Worm (Caenorhabditis elegans) whole organism, young adult: ENCODE measurements around the gene sup-35.
A peak's percentile ranks its signal among the peaks of the same experiment; 100 is the strongest.
"Not testable (repeated sequence)": the region's sequence is repeated elsewhere in the genome, so short reads cannot be mapped to it uniquely, and the experiment has no call there.

Experiments
- C06A6.2 ChIP-seq: fragments of 200-800 bp; sonication (Bioruptor generic); conservative IDR thresholded peaks from 2 replicates; pipeline ENCODE4 v1.3.6; 2022; ENCODE audit warnings: missing genetic modification characterization, missing compliant biosample characterization
- D2030.7 ChIP-seq: fragments of 200-800 bp; sonication (Bioruptor generic); IDR thresholded peaks from 2 replicates; pipeline ENCODE4 v1.3.6; 2022; ENCODE audit warnings: missing genetic modification reagents, missing genetic modification characterization, missing compliant biosample characterization
- F33H1.4 ChIP-seq: fragments of 200-800 bp; sonication (Bioruptor generic); IDR thresholded peaks from 2 replicates; pipeline ENCODE4 v1.3.6; 2022; ENCODE audit warnings: missing genetic modification reagents, missing genetic modification characterization, missing compliant biosample characterization
- F57C9.4 ChIP-seq: sonication (generic microtip); optimal IDR thresholded peaks from 2 replicates; lab custom pipeline; 2017; ENCODE audit warnings: mild to moderate bottlenecking, missing genetic modification characterization, missing compliant biosample characterization
- T07F8.4 ChIP-seq: sonication (generic microtip); optimal IDR thresholded peaks from 2 replicates; lab custom pipeline; 2016; ENCODE audit warnings: mild to moderate bottlenecking, missing genetic modification characterization, moderate library complexity, missing compliant biosample characterization
- Y53G8AR.9 ChIP-seq: fragments of 200-800 bp; sonication (Bioruptor generic); conservative IDR thresholded peaks from 2 replicates; pipeline ENCODE4 v1.3.6; 2022; ENCODE audit warnings: missing genetic modification reagents, missing genetic modification characterization, missing compliant biosample characterization
- Y67H2A.10 ChIP-seq: fragments of 200-800 bp; sonication (Bioruptor generic); conservative IDR thresholded peaks from 2 replicates; pipeline ENCODE4 v1.3.6; 2022; ENCODE audit warnings: missing genetic modification reagents, missing genetic modification characterization, missing compliant biosample characterization
- ZK185.1 ChIP-seq: sonication (generic microtip); optimal IDR thresholded peaks from 2 replicates; lab custom pipeline; 2016; ENCODE audit warnings: mild to moderate bottlenecking, missing genetic modification characterization, missing compliant biosample characterization; ENCODE audit not compliant: poor library complexity, severe bottlenecking
- akir-1 ChIP-seq: fragments of 200-800 bp; sonication (Bioruptor generic); optimal IDR thresholded peaks from 2 replicates; lab custom pipeline; 2018; ENCODE audit warnings: mild to moderate bottlenecking, missing genetic modification characterization, moderate library complexity, missing compliant biosample characterization
- attf-5 ChIP-seq: fragments of 200-800 bp; sonication (Bioruptor generic); optimal IDR thresholded peaks from 2 replicates; lab custom pipeline; 2018; ENCODE audit warnings: mild to moderate bottlenecking, missing genetic modification characterization, missing compliant biosample characterization
- bed-2 ChIP-seq: fragments of 200-800 bp; sonication (Bioruptor generic); IDR thresholded peaks from 2 replicates; pipeline ENCODE4 v1.3.6; 2022; ENCODE audit warnings: missing genetic modification reagents, missing genetic modification characterization, missing compliant biosample characterization
- ceh-27 ChIP-seq: fragments of 200-800 bp; sonication (Bioruptor generic); optimal IDR thresholded peaks from 2 replicates; lab custom pipeline; 2018; ENCODE audit warnings: mild to moderate bottlenecking, missing genetic modification characterization, moderate library complexity, missing compliant biosample characterization
- ceh-91 ChIP-seq: fragments of 200-800 bp; sonication (Bioruptor generic); IDR thresholded peaks from 2 replicates; pipeline ENCODE4 v1.3.6; 2022; ENCODE audit warnings: missing genetic modification reagents, missing genetic modification characterization, missing compliant biosample characterization
- die-1 ChIP-seq: sonication (generic microtip); optimal IDR thresholded peaks from 2 replicates; lab custom pipeline; 2016; ENCODE audit warnings: missing genotype, mild to moderate bottlenecking, missing genetic modification characterization, missing compliant biosample characterization
- dox-1 ChIP-seq: fragments of 200-800 bp; sonication (Bioruptor generic); IDR thresholded peaks from 2 replicates; pipeline ENCODE4 v1.3.6; 2022; ENCODE audit warnings: missing genetic modification reagents, missing genetic modification characterization, missing compliant biosample characterization
- dpl-1 ChIP-seq: fragments of 150-350 bp; optimal IDR thresholded peaks from 2 replicates; lab custom pipeline; 2014; ENCODE audit warnings: missing biosample characterization, missing genetic modification reagents, missing genetic modification characterization
- efl-1 ChIP-seq: fragments of 150-350 bp; optimal IDR thresholded peaks from 2 replicates; lab custom pipeline; 2014; ENCODE audit warnings: missing biosample characterization, missing genetic modification reagents, missing genetic modification characterization
- egrh-3 ChIP-seq: fragments of 200-800 bp; sonication (Bioruptor generic); IDR thresholded peaks from 2 replicates; pipeline ENCODE4 v1.3.6; 2022; ENCODE audit warnings: missing genetic modification reagents, missing genetic modification characterization, missing compliant biosample characterization
- hmg-1.2 ChIP-seq: fragments of 200-800 bp; sonication (Bioruptor generic); IDR thresholded peaks from 2 replicates; pipeline ENCODE4 v1.3.6; 2022; ENCODE audit warnings: missing genetic modification reagents, missing genetic modification characterization, missing compliant biosample characterization
- hmg-20 ChIP-seq: fragments of 200-800 bp; sonication (Bioruptor generic); IDR thresholded peaks from 2 replicates; pipeline ENCODE4 v1.3.6; 2022; ENCODE audit warnings: missing genetic modification reagents, missing genetic modification characterization, missing compliant biosample characterization
- lsl-1 ChIP-seq: fragments of 200-800 bp; sonication (Bioruptor generic); optimal IDR thresholded peaks from 2 replicates; lab custom pipeline; 2018; ENCODE audit warnings: mild to moderate bottlenecking, missing genetic modification characterization, moderate library complexity, missing compliant biosample characterization
- lsy-27 ChIP-seq: sonication (generic microtip); optimal IDR thresholded peaks from 2 replicates; lab custom pipeline; 2017; ENCODE audit warnings: missing genetic modification characterization, mild to moderate bottlenecking, missing compliant biosample characterization, antibody characterized with exemption, missing genotype, borderline replicate concordance; ENCODE audit not compliant: insufficient read depth
- madf-8 ChIP-seq: fragments of 200-800 bp; sonication (Bioruptor generic); conservative IDR thresholded peaks from 2 replicates; pipeline ENCODE4 v1.3.6; 2022; ENCODE audit warnings: missing genetic modification reagents, missing genetic modification characterization, missing compliant biosample characterization
- mcd-1 ChIP-seq: fragments of 200-800 bp; sonication (Bioruptor generic); IDR thresholded peaks from 2 replicates; pipeline ENCODE4 v1.3.6; 2022; ENCODE audit warnings: missing genetic modification reagents, missing genetic modification characterization, missing compliant biosample characterization
- nfya-1 ChIP-seq: sonication (generic microtip); optimal IDR thresholded peaks from 2 replicates; lab custom pipeline; 2017; ENCODE audit warnings: antibody characterized with exemption, missing compliant biosample characterization, missing genetic modification characterization, borderline replicate concordance; ENCODE audit not compliant: insufficient read depth
- nfyb-1 ChIP-seq: fragments of 200-800 bp; sonication (Bioruptor generic); IDR thresholded peaks from 2 replicates; pipeline ENCODE4 v1.3.6; 2022; ENCODE audit warnings: missing genetic modification reagents, missing genetic modification characterization, missing compliant biosample characterization
- nhr-80 ChIP-seq: sonication (generic microtip); optimal IDR thresholded peaks from 2 replicates; lab custom pipeline; 2016; ENCODE audit warnings: missing genetic modification characterization, missing compliant biosample characterization
- repo-1 ChIP-seq: sonication (generic microtip); optimal IDR thresholded peaks from 2 replicates; lab custom pipeline; 2017; ENCODE audit warnings: mild to moderate bottlenecking, missing genetic modification characterization, missing compliant biosample characterization
- snpc-1.3 ChIP-seq: sonication (generic microtip); optimal IDR thresholded peaks from 2 replicates; lab custom pipeline; 2017; ENCODE audit warnings: missing genetic modification characterization, mild to moderate bottlenecking, missing compliant biosample characterization, antibody characterized with exemption, moderate library complexity, missing genotype, missing genetic modification reagents; ENCODE audit not compliant: insufficient read depth
- snpc-4 ChIP-seq, 5 experiments: fragments of 150-350 bp in 1 of 5; sonication (generic microtip) in 4 of 5; optimal IDR thresholded peaks; 2 replicates each; lab custom pipeline; 2014 to 2018; ENCODE audit warnings: missing genetic modification characterization in 5 of 5, missing biosample characterization in 3 of 5, antibody characterized with exemption in 2 of 5, mild to moderate bottlenecking in 2 of 5, missing compliant biosample characterization in 2 of 5, missing genotype in 2 of 5, moderate library complexity in 2 of 5, missing genetic modification reagents in 1 of 5
- tbp1 ChIP-seq: fragments of 200-800 bp; sonication (Bioruptor generic); optimal IDR thresholded peaks from 2 replicates; lab custom pipeline; 2018; ENCODE audit warnings: mild to moderate bottlenecking, missing genetic modification characterization, missing compliant biosample characterization
- unc-130 ChIP-seq: sonication (generic microtip); optimal IDR thresholded peaks from 2 replicates; lab custom pipeline; 2016; ENCODE audit warnings: missing genetic modification reagents, missing genetic modification characterization, missing compliant biosample characterization
- ztf-18 ChIP-seq: sonication (generic microtip); optimal IDR thresholded peaks from 2 replicates; lab custom pipeline; 2016; ENCODE audit warnings: missing genotype, mild to moderate bottlenecking, missing genetic modification characterization, missing compliant biosample characterization
- ztf-28 ChIP-seq: fragments of 200-800 bp; sonication (Bioruptor generic); IDR thresholded peaks from 2 replicates; pipeline ENCODE4 v1.3.6; 2022; ENCODE audit warnings: missing genetic modification reagents, missing genetic modification characterization, missing compliant biosample characterization

sup-35 gene

DNA sequence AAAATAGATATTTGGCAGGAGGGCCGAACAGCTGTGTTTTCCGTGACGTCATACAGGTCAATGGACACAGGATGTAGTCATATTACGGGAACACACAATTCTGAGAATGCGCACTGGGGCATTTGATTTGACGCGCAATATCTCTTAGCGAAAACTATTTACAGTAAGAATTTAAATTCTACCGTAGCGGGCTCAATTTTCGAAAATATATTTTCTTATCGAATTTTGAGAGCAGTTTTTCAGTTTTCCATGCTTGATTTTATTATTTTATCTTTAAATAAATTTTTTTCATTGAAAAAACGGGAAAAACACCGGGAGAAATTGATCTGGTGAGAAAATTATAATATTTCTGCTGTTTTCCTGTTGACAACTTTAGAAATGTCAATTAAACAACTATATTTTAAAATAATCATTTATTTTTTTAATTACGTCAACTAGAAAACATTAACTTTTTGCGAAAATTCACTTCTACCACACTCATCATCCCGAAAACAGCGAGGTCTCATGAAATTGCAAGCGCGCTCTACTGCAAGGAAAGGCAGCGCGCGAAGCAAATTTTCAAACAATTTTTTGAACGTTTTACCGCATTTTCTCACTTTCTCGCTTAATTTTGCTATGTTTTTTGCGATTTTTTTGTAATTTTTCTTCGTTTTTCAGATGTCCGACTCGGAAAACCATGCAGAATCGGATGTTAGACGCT lies 22.9 kb upstream of the sup-35 start, which contains the start of the genes Y47D3A.1 and pola-1 (continued):
- TF ChIP-seq efl-1 (GFP tag; lab: Kevin White, UChicago): peak; percentile 95
- TF ChIP-seq hmg-20 (GFP tag; lab: Robert Waterston, UW): no peak
- TF ChIP-seq repo-1 (tag; lab: Kevin White, UChicago): no peak
- peak; percentile 83 for TF ChIP-seq D2030.7 (GFP tag; lab: Robert Waterston, UW)
- TF ChIP-seq die-1 (tag; lab: Kevin White, UChicago): peak; percentile 1
- peak; percentile 76 for TF ChIP-seq ceh-91 (GFP tag; lab: Robert Waterston, UW)
- peak; percentile 69 for TF ChIP-seq unc-130 (GFP tag; lab: Kevin White, UChicago)
- peak; percentile 70; the same call in 1 of the 2 replicates for TF ChIP-seq Y67H2A.10 (GFP tag; lab: Robert Waterston, UW)
- peak; percentile 26 for TF ChIP-seq nhr-80
- TF ChIP-seq lsy-27 (tag; lab: Kevin White, UChicago): no peak
- TF ChIP-seq C06A6.2: no peak
- TF ChIP-seq ceh-27 (GFP tag; lab: Kevin White, UChicago): peak; percentile 84
- TF ChIP-seq ztf-28: 0 out of 2 replicates have a peak, but pooled peaks have one; percentile 64
- TF ChIP-seq egrh-3 (GFP tag; lab: Robert Waterston, UW): peak; percentile 56
- TF ChIP-seq snpc-1.3 (tag; lab: Kevin White, UChicago): peak; percentile 55
- peak; percentile 60 for TF ChIP-seq madf-8 (GFP tag; lab: Robert Waterston, UW)
- TF ChIP-seq Y53G8AR.9 (GFP tag; lab: Robert Waterston, UW): 0 out of 2 replicates have a peak, but pooled peaks have one; percentile 34
- TF ChIP-seq F57C9.4 (tag; lab: Kevin White, UChicago): no peak
- TF ChIP-seq ztf-18 (tag; lab: Kevin White, UChicago): peak; percentile 38
- peak; percentile 57; the same call in 1 of the 2 replicates for TF ChIP-seq hmg-1.2 (GFP tag; lab: Robert Waterston, UW)
- peak; percentile 65 for TF ChIP-seq lsl-1 (GFP tag; lab: Kevin White, UChicago)
- peak; percentile 63; the same call in 1 of the 2 replicates for TF ChIP-seq bed-2

DNA sequence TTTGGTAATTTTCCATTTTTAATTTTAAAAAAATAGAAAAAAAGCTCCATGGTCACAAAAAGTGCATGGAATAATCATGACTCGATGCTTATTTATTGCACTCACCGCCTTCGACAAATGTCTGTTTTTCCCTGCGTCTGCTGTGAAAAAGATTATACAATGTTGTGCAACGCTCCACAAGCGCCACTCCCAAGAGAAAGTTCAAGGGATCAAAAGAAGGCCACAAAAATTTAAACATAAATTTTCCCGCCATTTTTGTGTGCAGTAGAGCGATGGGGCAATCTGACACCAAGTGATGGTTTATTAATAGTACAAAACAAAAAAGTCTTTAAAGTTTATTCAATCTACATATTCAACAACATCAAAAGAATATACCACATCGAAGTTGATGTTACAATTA lies 19.9 kb upstream of the sup-35 start, which contains the start of gene fbxa-128:
Gene fbxa-128, minus strand, starts transcription at position 192 of the 400 bp plus-strand sequence.
- TF ChIP-seq tbp1 (GFP tag; lab: Kevin White, UChicago) (no peak), attf-5 (peak; percentile 71), ceh-91 (GFP tag; lab: Robert Waterston, UW) (no peak), nfya-1 (no peak), dpl-1 (GFP tag; lab: Kevin White, UChicago) (no peak), hmg-1.2 (GFP tag; lab: Robert Waterston, UW) (peak; percentile 11; the same call in 1 of the 2 replicates), nhr-80 (peak; percentile 54), mcd-1 (GFP tag; lab: Robert Waterston, UW) (peak; percentile 22; the same call in 1 of the 2 replicates), F33H1.4 (GFP tag; lab: Robert Waterston, UW) (no peak), dox-1 (GFP tag; lab: Robert Waterston, UW) (no peak), snpc-4 (GFP tag; optimal IDR thresholded peaks at IDR 0.05; lab: Kevin White, UChicago) (no peak), snpc-4 (tag; optimal IDR thresholded peaks at IDR 0.05; lab: Kevin White, UChicago) (no peak), ZK185.1 (no peak)

DNA sequence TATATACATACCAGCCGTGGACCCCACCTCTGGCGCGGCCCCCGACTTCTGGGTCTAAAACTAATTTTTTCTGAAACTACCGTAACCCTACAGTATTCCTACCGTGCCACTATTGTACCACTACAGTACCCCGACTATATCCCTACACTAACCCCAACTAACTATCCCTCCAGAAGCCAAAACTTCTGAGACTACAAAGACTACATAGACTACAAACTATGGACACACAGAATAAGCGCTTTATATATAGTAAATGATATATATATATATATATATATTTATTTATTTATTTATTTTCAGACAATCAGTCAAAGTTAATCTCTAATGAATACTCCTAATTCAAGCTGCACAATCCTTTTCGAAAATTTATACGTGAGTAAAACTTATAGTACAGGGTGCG lies 12.4 kb upstream of the sup-35 start, which contains the start of gene pha-1:
Gene pha-1, plus strand, starts transcription at position 301 of the 400 bp plus-strand sequence.
- not testable (repeated sequence) for TF ChIP-seq T07F8.4; nfyb-1 (GFP tag; lab: Robert Waterston, UW); akir-1
